Fruit fly (Drosophila melanogaster) whole organism, embryonic: ENCODE measurements around the gene Mec2.
A peak's percentile ranks its signal among the peaks of the same experiment; 100 is the strongest.

Experiments
- Adf1 ChIP-seq: fragments of 200-800 bp; sonication (Bioruptor generic); IDR thresholded peaks from 2 replicates; pipeline ENCODE4 v1.3.6; 2022; ENCODE audit warnings: missing biosample characterization, missing genetic modification characterization
- BEAF-32 ChIP-seq: fragments of 200-800 bp; sonication (Bioruptor generic); optimal IDR thresholded peaks from 3 replicates; lab custom pipeline; 2017; ENCODE audit warnings: missing biosample characterization, missing genetic modification characterization, mild to moderate bottlenecking, moderate library complexity, missing genetic modification reagents
- BtbVII ChIP-seq: fragments of 200-800 bp; sonication (Bioruptor generic); optimal IDR thresholded peaks from 3 replicates; lab custom pipeline; 2017; ENCODE audit warnings: missing biosample characterization, mild to moderate bottlenecking, missing genetic modification characterization
- CG10267 ChIP-seq: fragments of 200-800 bp; sonication (Bioruptor generic); optimal IDR thresholded peaks from 2 replicates; lab custom pipeline; 2018; ENCODE audit warnings: missing biosample characterization, mild to moderate bottlenecking, missing genetic modification characterization, moderate library complexity
- CG12155 ChIP-seq: fragments of 200-800 bp; sonication (Bioruptor generic); optimal IDR thresholded peaks from 3 replicates; lab custom pipeline; 2016; ENCODE audit warnings: missing biosample characterization, missing genetic modification characterization
- CG12659 ChIP-seq: fragments of 200-800 bp; sonication (Bioruptor generic); optimal IDR thresholded peaks from 3 replicates; lab custom pipeline; 2017; ENCODE audit warnings: mild to moderate bottlenecking, missing biosample characterization, missing genetic modification reagents, missing genetic modification characterization
- CG13624 ChIP-seq: fragments of 200-800 bp; sonication (Bioruptor generic); optimal IDR thresholded peaks from 2 replicates; lab custom pipeline; 2016; ENCODE audit warnings: missing biosample characterization, missing genetic modification characterization
- CG18011 ChIP-seq: fragments of 200-800 bp; sonication (Bioruptor generic); optimal IDR thresholded peaks from 2 replicates; lab custom pipeline; 2017; ENCODE audit warnings: missing biosample characterization, missing genetic modification characterization, mild to moderate bottlenecking, moderate library complexity, missing genotype
- CG1832 ChIP-seq: fragments of 200-800 bp; sonication (Bioruptor generic); optimal IDR thresholded peaks from 2 replicates; lab custom pipeline; 2017; ENCODE audit warnings: missing biosample characterization, mild to moderate bottlenecking, missing genetic modification characterization, inconsistent platforms
- CG2120 ChIP-seq: fragments of 200-800 bp; sonication (Bioruptor generic); optimal IDR thresholded peaks from 3 replicates; lab custom pipeline; 2016; ENCODE audit warnings: missing biosample characterization, missing genetic modification characterization
- CG2712 ChIP-seq: fragments of 200-800 bp; optimal IDR thresholded peaks from 3 replicates; lab custom pipeline; 2019; ENCODE audit warnings: missing biosample characterization, mild to moderate bottlenecking, missing genetic modification characterization, moderate library complexity
- CG32532 ChIP-seq: fragments of 200-800 bp; sonication (Bioruptor generic); IDR thresholded peaks from 2 replicates; pipeline ENCODE4 v1.3.6; 2022; ENCODE audit warnings: missing biosample characterization, missing genetic modification characterization
- CG3847 ChIP-seq: fragments of 200-800 bp; sonication (Bioruptor generic); IDR thresholded peaks from 2 replicates; pipeline ENCODE4 v1.3.6; 2022; ENCODE audit warnings: missing biosample characterization, missing genetic modification characterization
- CG6791 ChIP-seq: fragments of 200-800 bp; sonication (Bioruptor generic); IDR thresholded peaks from 3 replicates; pipeline ENCODE4 v1.3.6; 2022; ENCODE audit warnings: missing biosample characterization, missing genetic modification characterization; ENCODE audit not compliant: partially characterized antibody
- CG6854 ChIP-seq: fragments of 200-800 bp; sonication (Bioruptor generic); optimal IDR thresholded peaks from 3 replicates; lab custom pipeline; 2017; ENCODE audit warnings: missing biosample characterization, mild to moderate bottlenecking, missing genetic modification characterization
- CG8924 ChIP-seq: fragments of 200-800 bp; optimal IDR thresholded peaks from 3 replicates; lab custom pipeline; 2019; ENCODE audit warnings: missing biosample characterization, mild to moderate bottlenecking, missing genetic modification characterization, moderate library complexity
- CG8944 ChIP-seq: fragments of 200-800 bp; sonication (Bioruptor generic); optimal IDR thresholded peaks from 3 replicates; lab custom pipeline; 2016; ENCODE audit warnings: missing biosample characterization, missing genetic modification characterization
- CG9797 ChIP-seq: fragments of 200-800 bp; sonication (Bioruptor generic); optimal IDR thresholded peaks from 3 replicates; lab custom pipeline; 2018; ENCODE audit warnings: missing biosample characterization, mild to moderate bottlenecking, missing genetic modification characterization
- CG9876 ChIP-seq: fragments of 200-800 bp; sonication (Bioruptor generic); optimal IDR thresholded peaks from 2 replicates; lab custom pipeline; 2016; ENCODE audit warnings: missing biosample characterization, missing genetic modification characterization
- CG9932 ChIP-seq: fragments of 200-800 bp; sonication (Bioruptor generic); IDR thresholded peaks from 2 replicates; pipeline ENCODE4 v1.3.6; 2022; ENCODE audit warnings: missing biosample characterization, missing genetic modification characterization
- CTCF ChIP-seq: fragments of 200-800 bp; sonication (Bioruptor generic); optimal IDR thresholded peaks from 2 replicates; lab custom pipeline; 2017; ENCODE audit warnings: missing biosample characterization, mild to moderate bottlenecking, missing genetic modification characterization, moderate library complexity
- Fer1 ChIP-seq: fragments of 200-800 bp; sonication (Bioruptor generic); optimal IDR thresholded peaks from 2 replicates; lab custom pipeline; 2017; ENCODE audit warnings: missing biosample characterization, mild to moderate bottlenecking, missing genetic modification characterization
- HHEX ChIP-seq: fragments of 200-800 bp; sonication (Bioruptor generic); optimal IDR thresholded peaks from 3 replicates; lab custom pipeline; 2017; ENCODE audit warnings: missing biosample characterization, mild to moderate bottlenecking, missing genetic modification characterization, missing genetic modification reagents
- HLH54F ChIP-seq: fragments of 200-800 bp; sonication (Bioruptor generic); optimal IDR thresholded peaks from 3 replicates; lab custom pipeline; 2016; ENCODE audit warnings: missing biosample characterization, missing genetic modification characterization
- MBD-R2 ChIP-seq: fragments of 200-800 bp; sonication (Bioruptor generic); IDR thresholded peaks from 2 replicates; pipeline ENCODE4 v1.3.6; 2022; ENCODE audit warnings: missing biosample characterization, missing genetic modification characterization
- Mad ChIP-seq: fragments of 200-800 bp; sonication (Bioruptor generic); optimal IDR thresholded peaks from 2 replicates; lab custom pipeline; 2016; ENCODE audit warnings: missing biosample characterization, missing genetic modification characterization
- Med ChIP-seq: fragments of 200-800 bp; sonication (Bioruptor generic); peaks from one replicate; lab custom pipeline; 2016; ENCODE audit warnings: missing biosample characterization, missing genetic modification characterization, mild to moderate bottlenecking, inconsistent platforms, moderate library complexity
- Scr ChIP-seq: fragments of 200-800 bp; sonication (Bioruptor generic); IDR thresholded peaks from 2 replicates; pipeline ENCODE4 v1.3.6; 2022; ENCODE audit warnings: missing biosample characterization, missing genetic modification characterization; ENCODE audit not compliant: partially characterized antibody
- Sry-δ ChIP-seq: fragments of 200-800 bp; sonication (Bioruptor generic); optimal IDR thresholded peaks from 2 replicates; lab custom pipeline; 2016; ENCODE audit warnings: missing biosample characterization, missing genetic modification characterization
- TFAM ChIP-seq: fragments of 200-800 bp; sonication (Bioruptor generic); optimal IDR thresholded peaks from 2 replicates; lab custom pipeline; 2017; ENCODE audit warnings: missing biosample characterization, missing genetic modification characterization, inconsistent platforms
- bbx ChIP-seq: fragments of 200-800 bp; sonication (Bioruptor generic); IDR thresholded peaks from 2 replicates; pipeline ENCODE4 v1.3.6; 2022; ENCODE audit warnings: missing biosample characterization, missing genetic modification characterization; ENCODE audit not compliant: partially characterized antibody
- bsh ChIP-seq, 2 experiments: fragments of 200-800 bp; sonication (Bioruptor generic); optimal IDR thresholded peaks; 2 replicates each; lab custom pipeline; 2017 to 2018; ENCODE audit warnings: mild to moderate bottlenecking in 2 of 2, missing biosample characterization in 2 of 2, missing genetic modification characterization in 2 of 2, moderate library complexity in 1 of 2
- crc ChIP-seq: fragments of 200-800 bp; sonication (Bioruptor generic); optimal IDR thresholded peaks from 2 replicates; lab custom pipeline; 2016; ENCODE audit warnings: missing biosample characterization, missing genetic modification characterization
- dan ChIP-seq: fragments of 200-800 bp; sonication (Bioruptor generic); IDR thresholded peaks from 2 replicates; pipeline ENCODE4 v1.3.6; 2022; ENCODE audit warnings: missing biosample characterization, missing genetic modification characterization
- fru ChIP-seq: fragments of >200 bp; optimal IDR thresholded peaks from 2 replicates; lab custom pipeline; 2017
- gro ChIP-seq: fragments of 200-800 bp; sonication (Bioruptor generic); optimal IDR thresholded peaks from 2 replicates; lab custom pipeline; 2016; ENCODE audit warnings: missing biosample characterization, missing genetic modification characterization
- ind ChIP-seq: fragments of 200-800 bp; sonication (Bioruptor generic); optimal IDR thresholded peaks from 3 replicates; lab custom pipeline; 2016; ENCODE audit warnings: missing biosample characterization, missing genetic modification characterization
- inv ChIP-seq: fragments of 200-800 bp; sonication (Bioruptor generic); IDR thresholded peaks from 2 replicates; pipeline ENCODE4 v1.3.6; 2022; ENCODE audit warnings: missing biosample characterization, missing genetic modification characterization; ENCODE audit not compliant: partially characterized antibody
- jumu ChIP-seq: fragments of 200-800 bp; sonication (Bioruptor generic); optimal IDR thresholded peaks from 3 replicates; lab custom pipeline; 2016; ENCODE audit warnings: missing biosample characterization, missing genetic modification characterization
- ken ChIP-seq: fragments of 200-800 bp; sonication (Bioruptor generic); IDR thresholded peaks from 3 replicates; pipeline ENCODE4 v1.3.6; 2022; ENCODE audit warnings: missing biosample characterization, missing genetic modification characterization
- lov ChIP-seq, 2 experiments: fragments of 200-800 bp in 1 of 2; fragments of >200 bp in 1 of 2; sonication (Bioruptor generic) in 1 of 2; IDR thresholded peaks in 1 of 2; optimal IDR thresholded peaks in 1 of 2; 2 replicates in 1 of 2; 3 replicates in 1 of 2; pipeline versions ENCODE4 v1.3.6 to Lab custom; 2017 to 2022; ENCODE audit warnings: missing biosample characterization in 1 of 2, missing genetic modification characterization in 1 of 2
- ro ChIP-seq: fragments of 200-800 bp; sonication (Bioruptor generic); IDR thresholded peaks from 2 replicates; pipeline ENCODE4 v1.3.6; 2022; ENCODE audit warnings: missing biosample characterization, missing genetic modification characterization
- row ChIP-seq: fragments of 200-800 bp; sonication (Bioruptor generic); IDR thresholded peaks from 3 replicates; pipeline ENCODE4 v1.3.6; 2022; ENCODE audit warnings: missing biosample characterization, missing genetic modification characterization
- scrt ChIP-seq: fragments of 200-800 bp; sonication (Bioruptor generic); optimal IDR thresholded peaks from 2 replicates; lab custom pipeline; 2018; ENCODE audit warnings: missing biosample characterization, mild to moderate bottlenecking, missing genetic modification characterization, moderate library complexity
- sens ChIP-seq: fragments of 200-800 bp; sonication (Bioruptor generic); peaks from one replicate; lab custom pipeline; 2016; ENCODE audit warnings: missing biosample characterization, missing genetic modification characterization
- sisA ChIP-seq: fragments of 200-800 bp; sonication (Bioruptor generic); IDR thresholded peaks from 2 replicates; pipeline ENCODE4 v1.3.6; 2022; ENCODE audit warnings: missing biosample characterization, missing genetic modification characterization
- sna ChIP-seq: fragments of 200-800 bp; sonication (Bioruptor generic); IDR thresholded peaks from 2 replicates; pipeline ENCODE4 v1.3.6; 2022; ENCODE audit warnings: missing biosample characterization, missing genetic modification characterization; ENCODE audit not compliant: partially characterized antibody
- sug ChIP-seq: fragments of 200-800 bp; optimal IDR thresholded peaks from 2 replicates; lab custom pipeline; 2019; ENCODE audit warnings: missing biosample characterization, mild to moderate bottlenecking, missing genetic modification characterization, moderate library complexity
- tin ChIP-seq: fragments of 200-800 bp; sonication (Bioruptor generic); optimal IDR thresholded peaks from 3 replicates; lab custom pipeline; 2016; ENCODE audit warnings: missing biosample characterization, missing genetic modification characterization
- vvl ChIP-seq: fragments of 200-800 bp; sonication (Bioruptor generic); IDR thresholded peaks from 2 replicates; pipeline ENCODE4 v1.3.6; 2022; ENCODE audit warnings: missing biosample characterization, missing genetic modification characterization
- zen ChIP-seq: fragments of 200-800 bp; sonication (Bioruptor generic); optimal IDR thresholded peaks from 3 replicates; lab custom pipeline; 2018; ENCODE audit warnings: missing biosample characterization, mild to moderate bottlenecking, missing genetic modification characterization, moderate library complexity

Gene Mec2

dm6 chrX:19208014-19208413, 20.2 kb downstream of the Mec2 start, which contains the start of gene Ulp1 (continued):
- no peak for TF ChIP-seq CG6854 (GFP tag; lab: Kevin White, UChicago)
- TF ChIP-seq row: peak; percentile 59; the same call in 2 of the 3 replicates
- peak; percentile 16; the same call in 1 of the 2 replicates for TF ChIP-seq CG3847 (GFP tag; lab: Robert Waterston, UW)
- TF ChIP-seq CG13624 (GFP tag; lab: Kevin White, UChicago): peak; percentile 43
- TF ChIP-seq bbx: peak; percentile 45
- TF ChIP-seq HHEX (GFP tag; lab: Kevin White, UChicago): no peak
- no peak for TF ChIP-seq sisA (GFP tag; lab: Robert Waterston, UW)
- peak; percentile 85 for TF ChIP-seq CG10267 (tag; lab: Kevin White, UChicago)
- TF ChIP-seq CG2712 (tag; lab: Kevin White, UChicago): peak; percentile 41
- TF ChIP-seq scrt (GFP tag; lab: Kevin White, UChicago): no peak
- no peak for TF ChIP-seq CG1832
- no peak for TF ChIP-seq BtbVII
- no peak for TF ChIP-seq bsh (GFP tag; optimal IDR thresholded peaks at IDR 0.05; lab: Kevin White, UChicago)
- peak; percentile 21 for TF ChIP-seq Mad
- TF ChIP-seq TFAM (GFP tag; lab: Kevin White, UChicago): no peak
- TF ChIP-seq Med (GFP tag; lab: Kevin White, UChicago): peak; percentile 87
- no peak for TF ChIP-seq fru (lab: Kevin White, UChicago)
- TF ChIP-seq jumu (GFP tag; lab: Kevin White, UChicago): peak; percentile 32
- TF ChIP-seq zen (tag; lab: Kevin White, UChicago): peak; percentile 87
- TF ChIP-seq sug: peak; percentile 30
- no peak for TF ChIP-seq lov (optimal IDR thresholded peaks at IDR 0.05; lab: Kevin White, UChicago)
- TF ChIP-seq lov (GFP tag; IDR thresholded peaks at IDR 0.05; lab: Robert Waterston, UW): no peak
- peak; percentile 71 for TF ChIP-seq sens (GFP tag; lab: Kevin White, UChicago)
- peak; percentile 13 for TF ChIP-seq Fer1 (GFP tag; lab: Kevin White, UChicago)
- TF ChIP-seq CG9797 (GFP tag; lab: Kevin White, UChicago): peak; percentile 80
- TF ChIP-seq CG2120 (GFP tag; lab: Kevin White, UChicago): peak; percentile 11
- peak; percentile 84 for TF ChIP-seq CTCF (GFP tag; lab: Kevin White, UChicago)
- TF ChIP-seq Sry-δ (GFP tag; lab: Kevin White, UChicago): peak; percentile 69
- peak; percentile 71 for TF ChIP-seq CG6791 (GFP tag; lab: Robert Waterston, UW)
- TF ChIP-seq vvl: peak; percentile 45; the same call in 1 of the 2 replicates
- TF ChIP-seq Scr (GFP tag; lab: Robert Waterston, UW): peak; percentile 39
- TF ChIP-seq dan (GFP tag; lab: Robert Waterston, UW): no peak
- no peak for TF ChIP-seq ken (GFP tag; lab: Robert Waterston, UW)
- peak; percentile 69 for TF ChIP-seq CG12659 (GFP tag; lab: Kevin White, UChicago)
- peak; percentile 28 for TF ChIP-seq CG8944 (GFP tag; lab: Kevin White, UChicago)
- TF ChIP-seq BEAF-32: peak; percentile 64
- TF ChIP-seq Adf1 (GFP tag; lab: Robert Waterston, UW): no peak; the same call in 1 of the 2 replicates
- TF ChIP-seq sna (GFP tag; lab: Robert Waterston, UW): no peak
- TF ChIP-seq ind (GFP tag; lab: Kevin White, UChicago): peak; percentile 18
- TF ChIP-seq crc: no peak
- peak; percentile 4 for TF ChIP-seq CG9876 (GFP tag; lab: Kevin White, UChicago)
- TF ChIP-seq ro (GFP tag; lab: Robert Waterston, UW): no peak
- TF ChIP-seq HLH54F (GFP tag; lab: Kevin White, UChicago): peak; percentile 27
- peak; percentile 98 for TF ChIP-seq CG18011
- peak; percentile 95 for TF ChIP-seq MBD-R2
- peak; percentile 29 for TF ChIP-seq gro (GFP tag; lab: Kevin White, UChicago)
- peak; percentile 20 for TF ChIP-seq tin
- TF ChIP-seq CG12155: peak; percentile 3
- peak; percentile 5 for TF ChIP-seq CG8924 (tag; lab: Kevin White, UChicago)
- TF ChIP-seq CG9932 (GFP tag; lab: Robert Waterston, UW): peak; percentile 44; the same call in 1 of the 2 replicates
- TF ChIP-seq inv (GFP tag; lab: Robert Waterston, UW): peak; percentile 9; the same call in 1 of the 2 replicates
- peak; percentile 40; the same call in 1 of the 2 replicates for TF ChIP-seq CG32532 (GFP tag; lab: Robert Waterston, UW)
